Worm (Caenorhabditis elegans) whole organism, midembryonic: Measurements from ENCODE around the gene spe-27.
A peak's percentile ranks its signal among the peaks of the same experiment; 100 is the strongest.

Source experiments
- T22C8.4 ChIP-seq: fragments of 200-800 bp; sonication (Bioruptor generic); IDR thresholded peaks from 2 replicates; pipeline ENCODE4 v1.3.6; 2022; ENCODE audit warnings: missing genetic modification characterization, missing compliant biosample characterization
- cog-1 ChIP-seq: sonication (generic microtip); optimal IDR thresholded peaks from 2 replicates; lab custom pipeline; 2016; ENCODE audit warnings: missing genetic modification characterization, missing compliant biosample characterization
- flt-1 ChIP-seq: fragments of 200-800 bp; sonication (Bioruptor generic); IDR thresholded peaks from 2 replicates; pipeline ENCODE4 v1.3.6; 2022; ENCODE audit warnings: missing genetic modification characterization, missing compliant biosample characterization
- klf-2 ChIP-seq: fragments of 200-800 bp; sonication (Bioruptor generic); conservative IDR thresholded peaks from 2 replicates; pipeline ENCODE4 v1.3.6; 2022; ENCODE audit warnings: missing genetic modification reagents, missing genetic modification characterization, missing compliant biosample characterization
- med-1 ChIP-seq: sonication (generic microtip); optimal IDR thresholded peaks from 2 replicates; lab custom pipeline; 2017; ENCODE audit warnings: missing genetic modification characterization, mild to moderate bottlenecking, missing compliant biosample characterization, antibody characterized with exemption, missing genetic modification reagents; ENCODE audit not compliant: insufficient read depth
- ref-1 ChIP-seq: fragments of 200-800 bp; sonication (Bioruptor generic); conservative IDR thresholded peaks from 2 replicates; pipeline ENCODE4 v1.3.6; 2022; ENCODE audit warnings: missing genetic modification reagents, missing genetic modification characterization, missing compliant biosample characterization
- tab-1 ChIP-seq: fragments of 200-800 bp; sonication (Bioruptor generic); IDR thresholded peaks from 2 replicates; pipeline ENCODE4 v1.3.6; 2022; ENCODE audit warnings: missing genetic modification characterization, missing compliant biosample characterization
- ztf-23 ChIP-seq: fragments of 200-800 bp; sonication (Bioruptor generic); IDR thresholded peaks from 2 replicates; pipeline ENCODE4 v1.3.6; 2022; ENCODE audit warnings: missing genetic modification reagents, missing genetic modification characterization, missing compliant biosample characterization
- ztf-29 ChIP-seq: fragments of 200-800 bp; sonication (Bioruptor generic); IDR thresholded peaks from 2 replicates; pipeline ENCODE4 v1.3.6; 2022; ENCODE audit warnings: missing genetic modification reagents, missing genetic modification characterization, missing compliant biosample characterization

Gene spe-27

ce11 chrIV:5824493-5824892 is 41.2 kb downstream of the spe-27 start, which contains the start of gene egal-1:
egal-1 (plus strand) TSS chrIV:5824793.
- TF ChIP-seq ref-1 (no peak), ztf-23 (GFP tag; lab: Robert Waterston, UW) (no peak), T22C8.4 (no peak), cog-1 (tag; lab: Kevin White, UChicago) (no peak), tab-1 (GFP tag; lab: Robert Waterston, UW) (no peak), flt-1 (GFP tag; lab: Robert Waterston, UW) (no peak), ztf-29 (GFP tag; lab: Robert Waterston, UW) (no peak), med-1 (GFP tag; lab: Kevin White, UChicago) (no peak), klf-2 (no peak)

- TF ChIP-seq cog-1 (tag; lab: Kevin White, UChicago) (no peak), ztf-29 (GFP tag; lab: Robert Waterston, UW) (no peak), med-1 (GFP tag; lab: Kevin White, UChicago) (no peak), flt-1 (GFP tag; lab: Robert Waterston, UW) (no peak), ztf-23 (GFP tag; lab: Robert Waterston, UW) (no peak), ref-1 (no peak), T22C8.4 (no peak), tab-1 (GFP tag; lab: Robert Waterston, UW) (no peak), klf-2 (no peak)
These were observed 43.7 kb downstream of the spe-27 start for ce11 chrIV:5821997-5822396.

DNA sequence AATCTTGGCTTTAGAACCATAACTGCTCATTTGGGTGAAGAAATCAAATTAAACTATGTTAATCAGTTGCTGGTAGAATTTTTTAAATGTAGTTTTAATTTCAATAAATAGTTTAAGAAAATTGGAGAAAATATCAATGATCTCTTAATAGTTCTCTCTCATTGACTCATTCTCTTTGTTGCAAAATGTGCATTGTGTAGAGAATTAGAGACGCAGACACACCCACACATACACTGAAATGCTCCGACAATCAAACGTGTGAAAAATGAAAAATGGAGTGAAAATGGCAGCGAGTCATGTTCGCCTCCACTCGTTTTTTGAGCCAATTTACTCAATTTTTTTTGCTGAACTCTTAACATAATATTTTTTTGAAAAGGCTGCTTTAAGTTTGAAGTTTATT is 44.8 kb downstream of the spe-27 start:
- no peak for TF ChIP-seq med-1 (GFP tag; lab: Kevin White, UChicago)
- TF ChIP-seq klf-2: no peak
- no peak for TF ChIP-seq ztf-29 (GFP tag; lab: Robert Waterston, UW)
- no peak for TF ChIP-seq flt-1 (GFP tag; lab: Robert Waterston, UW)
- TF ChIP-seq ref-1: no peak
- TF ChIP-seq cog-1 (tag; lab: Kevin White, UChicago): no peak
- TF ChIP-seq tab-1 (GFP tag; lab: Robert Waterston, UW): no peak
- no peak for TF ChIP-seq T22C8.4
- TF ChIP-seq ztf-23 (GFP tag; lab: Robert Waterston, UW): no peak

DNA sequence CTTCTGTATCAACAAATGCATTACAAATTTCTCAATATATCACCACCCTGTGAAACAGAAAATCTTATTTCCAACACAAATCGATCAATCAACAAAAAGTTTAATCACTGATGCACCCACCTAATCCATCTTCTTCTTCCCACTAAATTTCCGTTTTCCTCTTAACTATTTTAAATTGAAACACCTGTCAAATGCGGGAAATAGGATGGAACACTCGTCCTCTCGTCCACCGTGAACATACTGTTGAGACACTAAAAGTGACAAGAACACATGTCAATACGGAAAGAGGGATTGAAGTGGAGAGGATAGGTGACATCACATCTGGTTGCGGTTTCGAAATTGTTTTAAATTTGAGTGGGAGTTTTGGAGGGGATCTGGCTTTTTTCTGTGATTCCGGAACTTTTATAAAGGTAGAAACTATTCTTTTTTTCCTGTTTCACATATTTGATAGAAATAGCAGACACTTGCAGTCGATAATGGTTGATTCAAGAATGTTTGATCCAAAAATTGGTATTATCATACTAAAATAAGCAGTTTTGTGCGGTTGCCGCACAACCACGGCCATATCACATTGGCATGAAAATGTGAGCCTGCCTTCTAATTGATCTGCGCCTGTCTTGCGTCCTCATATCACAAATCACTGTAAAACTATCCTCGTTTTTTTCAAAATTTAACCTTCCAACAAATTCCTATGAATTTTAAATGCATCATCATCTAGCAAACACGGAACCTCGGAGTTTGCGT is 45.5 kb downstream of the spe-27 start:
- no peak for TF ChIP-seq med-1 (GFP tag; lab: Kevin White, UChicago)

DNA sequence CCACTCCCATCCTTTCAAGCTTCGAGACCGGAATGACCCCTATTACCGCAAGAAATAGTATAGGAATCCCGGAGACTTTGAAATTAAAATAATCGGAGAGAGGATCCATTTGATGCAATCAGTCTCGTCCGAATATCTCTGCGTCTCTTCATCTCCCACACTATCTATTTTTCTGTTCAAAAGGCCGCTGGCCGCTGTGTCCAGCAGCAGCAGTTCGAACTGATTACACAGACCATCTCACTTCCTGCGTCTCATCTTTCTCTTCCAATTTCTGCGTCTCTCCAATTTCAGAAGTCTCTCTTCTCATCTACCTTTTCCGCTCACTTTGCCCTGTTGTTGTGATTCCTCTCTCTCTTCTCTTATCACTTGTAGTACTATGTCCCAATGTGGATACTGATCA is 48.3 kb downstream of the spe-27 start:
- TF ChIP-seq ztf-29 (GFP tag; lab: Robert Waterston, UW): no peak
- TF ChIP-seq ref-1: no peak
- peak; percentile 55 for TF ChIP-seq cog-1 (tag; lab: Kevin White, UChicago)
- no peak for TF ChIP-seq tab-1 (GFP tag; lab: Robert Waterston, UW)
- no peak for TF ChIP-seq ztf-23 (GFP tag; lab: Robert Waterston, UW)
- no peak for TF ChIP-seq klf-2

ce11 chrIV:5816466-5816865 is 49.3 kb downstream of the spe-27 start:
- TF ChIP-seq klf-2 (no peak), ztf-29 (GFP tag; lab: Robert Waterston, UW) (no peak), tab-1 (GFP tag; lab: Robert Waterston, UW) (no peak)
